Fruit fly (Drosophila melanogaster) whole organism, embryonic: ENCODE measurements around the gene CG32243.

Experiments used
- Adf1 ChIP-seq: fragments of 200-800 bp; sonication (Bioruptor generic); IDR thresholded peaks from 2 replicates; pipeline ENCODE4 v1.3.6; 2022; ENCODE audit warnings: missing biosample characterization, missing genetic modification characterization
- Atf6 ChIP-seq: fragments of 200-800 bp; sonication (Bioruptor generic); IDR thresholded peaks from 2 replicates; pipeline ENCODE4 v1.3.6; 2022; ENCODE audit warnings: missing biosample characterization, missing genetic modification characterization
- Blimp-1 ChIP-seq: fragments of 200-800 bp; sonication (Bioruptor generic); optimal IDR thresholded peaks from 3 replicates; lab custom pipeline; 2018; ENCODE audit warnings: missing biosample characterization, missing genetic modification characterization, mild to moderate bottlenecking, moderate library complexity, missing genetic modification reagents
- CG11560 ChIP-seq: fragments of 200-800 bp; sonication (Bioruptor generic); IDR thresholded peaks from 3 replicates; pipeline ENCODE4 v1.3.6; 2022; ENCODE audit warnings: missing biosample characterization, missing genetic modification characterization
- CG11696 ChIP-seq: fragments of 200-800 bp; sonication (Bioruptor generic); IDR thresholded peaks from 2 replicates; pipeline ENCODE4 v1.3.6; 2022; ENCODE audit warnings: missing biosample characterization, missing genetic modification characterization
- CG14710 ChIP-seq: fragments of 200-800 bp; sonication (Bioruptor generic); optimal IDR thresholded peaks from 3 replicates; lab custom pipeline; 2019; ENCODE audit warnings: missing biosample characterization, mild to moderate bottlenecking, missing genetic modification characterization, moderate library complexity
- CG15269 ChIP-seq: fragments of 200-800 bp; sonication (Bioruptor generic); optimal IDR thresholded peaks from 2 replicates; lab custom pipeline; 2018; ENCODE audit warnings: missing biosample characterization, mild to moderate bottlenecking, missing genetic modification characterization, moderate library complexity
- CG17186 ChIP-seq: fragments of 200-800 bp; sonication (Bioruptor generic); optimal IDR thresholded peaks from 3 replicates; lab custom pipeline; 2017; ENCODE audit warnings: missing biosample characterization, missing genetic modification reagents, missing genetic modification characterization
- CG17802 ChIP-seq: fragments of 200-800 bp; sonication (Bioruptor generic); optimal IDR thresholded peaks from 2 replicates; lab custom pipeline; 2018; ENCODE audit warnings: missing biosample characterization, mild to moderate bottlenecking, missing genetic modification characterization, moderate library complexity
- CG1792 ChIP-seq: fragments of 200-800 bp; sonication (Bioruptor generic); optimal IDR thresholded peaks from 2 replicates; lab custom pipeline; 2016; ENCODE audit warnings: missing biosample characterization, missing genetic modification characterization
- CG2116 ChIP-seq: fragments of 200-800 bp; sonication (Bioruptor generic); optimal IDR thresholded peaks from 3 replicates; lab custom pipeline; 2018; ENCODE audit warnings: missing biosample characterization, mild to moderate bottlenecking, missing genetic modification characterization
- CG30431 ChIP-seq: fragments of 200-800 bp; sonication (Bioruptor generic); optimal IDR thresholded peaks from 2 replicates; lab custom pipeline; 2017; ENCODE audit warnings: missing biosample characterization, missing genetic modification characterization
- CG31388 ChIP-seq: fragments of 200-800 bp; sonication (Bioruptor generic); optimal IDR thresholded peaks from 2 replicates; lab custom pipeline; 2016; ENCODE audit warnings: missing biosample characterization, missing genetic modification characterization
- CG4617 ChIP-seq: fragments of 200-800 bp; sonication (Bioruptor generic); optimal IDR thresholded peaks from 3 replicates; lab custom pipeline; 2016; ENCODE audit warnings: missing biosample characterization, missing genetic modification characterization, borderline replicate concordance
- CG5245 ChIP-seq: fragments of 200-800 bp; sonication (Bioruptor generic); optimal IDR thresholded peaks from 3 replicates; lab custom pipeline; 2016; ENCODE audit warnings: missing biosample characterization, missing genetic modification characterization
- CG6689 ChIP-seq: fragments of 200-800 bp; sonication (Bioruptor generic); IDR thresholded peaks from 2 replicates; pipeline ENCODE4 v1.3.6; 2022; ENCODE audit warnings: missing biosample characterization, missing genetic modification characterization
- CG6813 ChIP-seq: fragments of 200-800 bp; sonication (Bioruptor generic); optimal IDR thresholded peaks from 2 replicates; lab custom pipeline; 2017; ENCODE audit warnings: missing biosample characterization, missing genetic modification characterization, mild to moderate bottlenecking, moderate library complexity, missing genetic modification reagents
- CG8290 ChIP-seq, 3 experiments: fragments of 200-800 bp; sonication (Bioruptor generic); optimal IDR thresholded peaks; 2 replicates each; lab custom pipeline; 2016 to 2019; ENCODE audit warnings: missing biosample characterization in 3 of 3, missing genetic modification characterization in 3 of 3, mild to moderate bottlenecking in 2 of 3, moderate library complexity in 1 of 3
- CG8388 ChIP-seq: fragments of 200-800 bp; sonication (Bioruptor generic); optimal IDR thresholded peaks from 2 replicates; lab custom pipeline; 2019; ENCODE audit warnings: missing biosample characterization, mild to moderate bottlenecking, missing genetic modification characterization, moderate library complexity
- CTCF ChIP-seq: fragments of 200-800 bp; sonication (Bioruptor generic); optimal IDR thresholded peaks from 2 replicates; lab custom pipeline; 2017; ENCODE audit warnings: missing biosample characterization, mild to moderate bottlenecking, missing genetic modification characterization, moderate library complexity
- Drgx ChIP-seq: fragments of 200-800 bp; sonication (Bioruptor generic); IDR thresholded peaks from 2 replicates; pipeline ENCODE4 v1.3.6; 2022; ENCODE audit warnings: missing biosample characterization, missing genetic modification characterization
- ERR ChIP-seq: fragments of 200-800 bp; sonication (Bioruptor generic); optimal IDR thresholded peaks from 2 replicates; lab custom pipeline; 2016; ENCODE audit warnings: missing biosample characterization, missing genetic modification characterization
- Gsc ChIP-seq: fragments of 200-800 bp; sonication (Bioruptor generic); IDR thresholded peaks from 2 replicates; pipeline ENCODE4 v1.3.6; 2022; ENCODE audit warnings: missing biosample characterization, missing genetic modification characterization
- Hr51 ChIP-seq, 2 experiments: fragments of 200-800 bp; sonication (Bioruptor generic); optimal IDR thresholded peaks; 2 replicates in 1 of 2; 3 replicates in 1 of 2; lab custom pipeline; 2016 to 2018; ENCODE audit warnings: missing biosample characterization in 2 of 2, missing genetic modification characterization in 2 of 2, mild to moderate bottlenecking in 1 of 2, moderate library complexity in 1 of 2
- Hr78 ChIP-seq, 2 experiments: fragments of 200-800 bp in 1 of 2; fragments of >200 bp in 1 of 2; sonication (Bioruptor generic) in 1 of 2; optimal IDR thresholded peaks; 2 replicates each; lab custom pipeline; 2017 to 2019; ENCODE audit warnings: missing biosample characterization in 2 of 2, missing genetic modification characterization in 2 of 2, mild to moderate bottlenecking in 1 of 2, moderate library complexity in 1 of 2
- Meics ChIP-seq: fragments of 200-800 bp; sonication (Bioruptor generic); optimal IDR thresholded peaks from 2 replicates; lab custom pipeline; 2017; ENCODE audit warnings: missing biosample characterization, mild to moderate bottlenecking, missing genetic modification characterization
- NFAT ChIP-seq: fragments of 200-800 bp; sonication (Bioruptor generic); IDR thresholded peaks from 2 replicates; pipeline ENCODE4 v1.3.6; 2022; ENCODE audit warnings: missing biosample characterization, missing genetic modification characterization
- Nf-YA ChIP-seq: fragments of 200-800 bp; sonication (Bioruptor generic); IDR thresholded peaks from 2 replicates; pipeline ENCODE4 v1.3.6; 2022; ENCODE audit warnings: missing biosample characterization, missing genetic modification characterization
- Pdp1 ChIP-seq, 2 experiments: fragments of 200-800 bp; sonication (Bioruptor generic); optimal IDR thresholded peaks; 3 replicates each; lab custom pipeline; 2016; ENCODE audit warnings: missing biosample characterization in 2 of 2, missing genetic modification characterization in 2 of 2, mild to moderate bottlenecking in 1 of 2, moderate library complexity in 1 of 2
- Scr ChIP-seq: fragments of 200-800 bp; sonication (Bioruptor generic); IDR thresholded peaks from 2 replicates; pipeline ENCODE4 v1.3.6; 2022; ENCODE audit warnings: missing biosample characterization, missing genetic modification characterization; ENCODE audit not compliant: partially characterized antibody
- Sin3A ChIP-seq: fragments of >200 bp; optimal IDR thresholded peaks from 2 replicates; lab custom pipeline; 2018
- Vsx1 ChIP-seq: fragments of 200-800 bp; sonication (Bioruptor generic); optimal IDR thresholded peaks from 2 replicates; lab custom pipeline; 2017; ENCODE audit warnings: missing biosample characterization, mild to moderate bottlenecking, missing genetic modification characterization, missing genetic modification reagents
- amos ChIP-seq: fragments of 200-800 bp; sonication (Bioruptor generic); IDR thresholded peaks from 2 replicates; pipeline ENCODE4 v1.3.6; 2022; ENCODE audit warnings: missing biosample characterization, missing genetic modification characterization; ENCODE audit not compliant: partially characterized antibody
- aop ChIP-seq: fragments of 200-800 bp; sonication (Bioruptor generic); IDR thresholded peaks from 2 replicates; pipeline ENCODE4 v1.3.6; 2022; ENCODE audit warnings: missing biosample characterization, missing genetic modification characterization
- cato ChIP-seq: fragments of 200-800 bp; sonication (Bioruptor generic); optimal IDR thresholded peaks from 2 replicates; lab custom pipeline; 2016; ENCODE audit warnings: missing biosample characterization, missing genetic modification characterization, borderline replicate concordance
- crp ChIP-seq, 2 experiments: fragments of 200-800 bp; sonication (Bioruptor generic); optimal IDR thresholded peaks; 2 replicates in 1 of 2; 3 replicates in 1 of 2; lab custom pipeline; 2017; ENCODE audit warnings: missing biosample characterization in 2 of 2, missing genetic modification characterization in 2 of 2, mild to moderate bottlenecking in 1 of 2, moderate library complexity in 1 of 2
- eve ChIP-seq, 2 experiments: fragments of >200 bp; optimal IDR thresholded peaks; 2 replicates each; lab custom pipeline; 2017; ENCODE audit warnings: missing biosample characterization in 2 of 2, missing genetic modification characterization in 2 of 2
- exex ChIP-seq: fragments of 200-800 bp; sonication (Bioruptor generic); optimal IDR thresholded peaks from 4 replicates; lab custom pipeline; 2018; ENCODE audit warnings: missing biosample characterization, mild to moderate bottlenecking, missing genetic modification characterization, moderate library complexity
- lilli ChIP-seq: fragments of 200-800 bp; sonication (Bioruptor generic); optimal IDR thresholded peaks from 3 replicates; lab custom pipeline; 2016; ENCODE audit warnings: missing biosample characterization, missing genetic modification characterization
- mirr ChIP-seq: fragments of 200-800 bp; sonication (Bioruptor generic); optimal IDR thresholded peaks from 3 replicates; lab custom pipeline; 2018; ENCODE audit warnings: missing biosample characterization, mild to moderate bottlenecking, missing genetic modification characterization
- pho ChIP-seq: fragments of 200-800 bp; sonication (Bioruptor generic); optimal IDR thresholded peaks from 2 replicates; lab custom pipeline; 2016; ENCODE audit warnings: missing biosample characterization, missing genetic modification characterization
- phol ChIP-seq: fragments of 200-800 bp; sonication (Bioruptor generic); optimal IDR thresholded peaks from 3 replicates; lab custom pipeline; 2018; ENCODE audit warnings: missing biosample characterization, mild to moderate bottlenecking, missing genetic modification characterization, moderate library complexity
- pita ChIP-seq: fragments of 200-800 bp; sonication (Bioruptor generic); optimal IDR thresholded peaks from 2 replicates; lab custom pipeline; 2017; ENCODE audit warnings: missing biosample characterization, mild to moderate bottlenecking, missing genetic modification characterization
- salm ChIP-seq: fragments of 200-800 bp; sonication (Bioruptor generic); optimal IDR thresholded peaks from 2 replicates; lab custom pipeline; 2018; ENCODE audit warnings: missing biosample characterization, mild to moderate bottlenecking, missing genetic modification characterization
- scrt ChIP-seq: fragments of 200-800 bp; sonication (Bioruptor generic); optimal IDR thresholded peaks from 2 replicates; lab custom pipeline; 2018; ENCODE audit warnings: missing biosample characterization, mild to moderate bottlenecking, missing genetic modification characterization, moderate library complexity
- ssp ChIP-seq: fragments of 200-800 bp; sonication (Bioruptor generic); IDR thresholded peaks from 2 replicates; pipeline ENCODE4 v1.3.6; 2022; ENCODE audit warnings: missing biosample characterization, missing genetic modification characterization
- tll ChIP-seq, 2 experiments: fragments of 200-800 bp in 1 of 2; fragments of >200 bp in 1 of 2; sonication (Bioruptor generic) in 1 of 2; optimal IDR thresholded peaks; 2 replicates each; lab custom pipeline; 2017 to 2019; ENCODE audit warnings: missing biosample characterization in 2 of 2, missing genetic modification characterization in 2 of 2, mild to moderate bottlenecking in 1 of 2, moderate library complexity in 1 of 2
- vfl ChIP-seq: fragments of 200-800 bp; sonication (Bioruptor generic); optimal IDR thresholded peaks from 2 replicates; lab custom pipeline; 2016; ENCODE audit warnings: missing biosample characterization, missing genetic modification characterization
- zen2 ChIP-seq: fragments of 200-800 bp; sonication (Bioruptor generic); IDR thresholded peaks from 3 replicates; pipeline ENCODE4 v1.3.6; 2022; ENCODE audit warnings: missing biosample characterization, missing genetic modification characterization; ENCODE audit not compliant: partially characterized antibody
- zf30C ChIP-seq: fragments of 200-800 bp; sonication (Bioruptor generic); optimal IDR thresholded peaks from 3 replicates; lab custom pipeline; 2018; ENCODE audit warnings: missing biosample characterization, mild to moderate bottlenecking, missing genetic modification characterization

Gene CG32243

dm6 chr3L:4543807-4544197, 2.8 kb upstream of the CG32243 start (continued):
- TF ChIP-seq CG30431 (GFP tag; lab: Kevin White, UChicago), result no peak
- no peak for TF ChIP-seq CG8388 (GFP tag; lab: Kevin White, UChicago)
- TF ChIP-seq CG31388 (GFP tag; lab: Kevin White, UChicago), result no peak
- TF ChIP-seq Adf1 (GFP tag; lab: Robert Waterston, UW), result peak; percentile 64; the same call in 1 of the 2 replicates
- no peak for TF ChIP-seq Vsx1 (GFP tag; lab: Kevin White, UChicago)
- TF ChIP-seq CG4617 (GFP tag; lab: Kevin White, UChicago), result no peak
- TF ChIP-seq vfl (GFP tag; lab: Kevin White, UChicago), result no peak
- TF ChIP-seq CG11696 (GFP tag; lab: Robert Waterston, UW), result no peak
- 0 out of 2 replicates have a peak, but pooled peaks have one; percentile 16 for TF ChIP-seq Atf6 (GFP tag; lab: Robert Waterston, UW)
- TF ChIP-seq exex (tag; lab: Kevin White, UChicago), result peak; percentile 15
- TF ChIP-seq CTCF (GFP tag; lab: Kevin White, UChicago), result no peak
- TF ChIP-seq mirr, result no peak
- no peak for TF ChIP-seq salm (tag; lab: Kevin White, UChicago)
- TF ChIP-seq Scr (GFP tag; lab: Robert Waterston, UW), result no peak
- TF ChIP-seq NFAT (GFP tag; lab: Robert Waterston, UW), result no peak
- peak; percentile 1 for TF ChIP-seq CG15269 (tag; lab: Kevin White, UChicago)
- no peak for TF ChIP-seq CG1792 (GFP tag; lab: Kevin White, UChicago)
- no peak for TF ChIP-seq pho
- TF ChIP-seq amos (GFP tag; lab: Robert Waterston, UW), result no peak
- peak; percentile 50 for TF ChIP-seq Blimp-1 (GFP tag; lab: Kevin White, UChicago)
- no peak for TF ChIP-seq zen2 (GFP tag; lab: Robert Waterston, UW)
- TF ChIP-seq Drgx (GFP tag; lab: Robert Waterston, UW), result no peak
- no peak for TF ChIP-seq eve (GFP tag; optimal IDR thresholded peaks at IDR 0.05; lab: Kevin White, UChicago)
- TF ChIP-seq scrt (GFP tag; lab: Kevin White, UChicago), result no peak
- TF ChIP-seq Gsc (GFP tag; lab: Robert Waterston, UW), result no peak
- no peak for TF ChIP-seq CG6689 (GFP tag; lab: Robert Waterston, UW)
- no peak for TF ChIP-seq ERR (GFP tag; lab: Kevin White, UChicago)
- no peak for TF ChIP-seq CG17802 (tag; lab: Kevin White, UChicago)
- no peak for TF ChIP-seq phol (tag; lab: Kevin White, UChicago)
- no peak for TF ChIP-seq Hr51 (GFP tag; optimal IDR thresholded peaks at IDR 0.05; lab: Kevin White, UChicago)
- TF ChIP-seq CG6813 (GFP tag; lab: Kevin White, UChicago), result no peak
- no peak for TF ChIP-seq lilli (GFP tag; lab: Kevin White, UChicago)
- no peak for TF ChIP-seq CG17186 (GFP tag; lab: Kevin White, UChicago)
- no peak for TF ChIP-seq tll (GFP tag; optimal IDR thresholded peaks at IDR 0.05; lab: Kevin White, UChicago)
- TF ChIP-seq CG5245, result no peak
- no peak for TF ChIP-seq crp (GFP tag; optimal IDR thresholded peaks at IDR 0.05; lab: Kevin White, UChicago)
- TF ChIP-seq pita (GFP tag; lab: Kevin White, UChicago), result no peak
- TF ChIP-seq CG2116, result no peak
- no peak for TF ChIP-seq aop (GFP tag; lab: Robert Waterston, UW)
- TF ChIP-seq cato (GFP tag; lab: Kevin White, UChicago), result no peak
- no peak for TF ChIP-seq zf30C (GFP tag; lab: Kevin White, UChicago)
- TF ChIP-seq ssp (GFP tag; lab: Robert Waterston, UW), result no peak
- TF ChIP-seq Sin3A (lab: Kevin White, UChicago), result no peak
- no peak for TF ChIP-seq CG14710 (tag; lab: Kevin White, UChicago)
- TF ChIP-seq CG8290 (GFP tag; optimal IDR thresholded peaks at IDR 0.05; lab: Kevin White, UChicago), result no peak
- peak in 1 of 2 experiments; percentile 24 for TF ChIP-seq CG8290 (tag; optimal IDR thresholded peaks at IDR 0.05; lab: Kevin White, UChicago)
- peak in 1 of 2 experiments; percentile 69 for TF ChIP-seq Pdp1 (GFP tag; optimal IDR thresholded peaks at IDR 0.05; lab: Kevin White, UChicago)
- TF ChIP-seq Meics (GFP tag; lab: Kevin White, UChicago), result no peak
- no peak for TF ChIP-seq Nf-YA
- TF ChIP-seq CG11560 (tag; lab: Robert Waterston, UW), result no peak
- TF ChIP-seq Hr78 (GFP tag; optimal IDR thresholded peaks at IDR 0.05; lab: Kevin White, UChicago), result peak in 1 of 2 experiments; percentile 33
